Worm (Caenorhabditis elegans) whole organism, midembryonic: ENCODE data around the gene abu-8.

Experiments
- T22C8.4 ChIP-seq: fragments of 200-800 bp; sonication (Bioruptor generic); IDR thresholded peaks from 2 replicates; pipeline ENCODE4 v1.3.6; 2022; ENCODE audit warnings: missing genetic modification characterization, missing compliant biosample characterization
- cog-1 ChIP-seq: sonication (generic microtip); optimal IDR thresholded peaks from 2 replicates; lab custom pipeline; 2016; ENCODE audit warnings: missing genetic modification characterization, missing compliant biosample characterization
- flt-1 ChIP-seq: fragments of 200-800 bp; sonication (Bioruptor generic); IDR thresholded peaks from 2 replicates; pipeline ENCODE4 v1.3.6; 2022; ENCODE audit warnings: missing genetic modification characterization, missing compliant biosample characterization
- klf-2 ChIP-seq: fragments of 200-800 bp; sonication (Bioruptor generic); conservative IDR thresholded peaks from 2 replicates; pipeline ENCODE4 v1.3.6; 2022; ENCODE audit warnings: missing genetic modification reagents, missing genetic modification characterization, missing compliant biosample characterization
- med-1 ChIP-seq: sonication (generic microtip); optimal IDR thresholded peaks from 2 replicates; lab custom pipeline; 2017; ENCODE audit warnings: missing genetic modification characterization, mild to moderate bottlenecking, missing compliant biosample characterization, antibody characterized with exemption, missing genetic modification reagents; ENCODE audit not compliant: insufficient read depth
- ref-1 ChIP-seq: fragments of 200-800 bp; sonication (Bioruptor generic); conservative IDR thresholded peaks from 2 replicates; pipeline ENCODE4 v1.3.6; 2022; ENCODE audit warnings: missing genetic modification reagents, missing genetic modification characterization, missing compliant biosample characterization
- tab-1 ChIP-seq: fragments of 200-800 bp; sonication (Bioruptor generic); IDR thresholded peaks from 2 replicates; pipeline ENCODE4 v1.3.6; 2022; ENCODE audit warnings: missing genetic modification characterization, missing compliant biosample characterization
- ztf-23 ChIP-seq: fragments of 200-800 bp; sonication (Bioruptor generic); IDR thresholded peaks from 2 replicates; pipeline ENCODE4 v1.3.6; 2022; ENCODE audit warnings: missing genetic modification reagents, missing genetic modification characterization, missing compliant biosample characterization
- ztf-29 ChIP-seq: fragments of 200-800 bp; sonication (Bioruptor generic); IDR thresholded peaks from 2 replicates; pipeline ENCODE4 v1.3.6; 2022; ENCODE audit warnings: missing genetic modification reagents, missing genetic modification characterization, missing compliant biosample characterization

The abu-8 gene

ce11 chrV:5169586-5169985 is 24.8 kb downstream of the abu-8 start, which contains the start of gene srt-64:
TSS of gene srt-64 (minus strand) at chrV:5169686.
- TF ChIP-seq tab-1 = no peak
- TF ChIP-seq ztf-29 (GFP tag; lab: Robert Waterston, UW) = no peak
- no peak for TF ChIP-seq ztf-23 (GFP tag; lab: Robert Waterston, UW)

- no peak for TF ChIP-seq klf-2 (GFP tag; lab: Robert Waterston, UW)
- no peak for TF ChIP-seq ztf-23 (GFP tag; lab: Robert Waterston, UW)
- no peak for TF ChIP-seq cog-1 (tag; lab: Kevin White, UChicago)
- no peak for TF ChIP-seq tab-1
- no peak for TF ChIP-seq med-1
- TF ChIP-seq ref-1 (GFP tag; lab: Robert Waterston, UW) = no peak
- TF ChIP-seq flt-1 = no peak
- no peak for TF ChIP-seq T22C8.4 (GFP tag; lab: Robert Waterston, UW)
- no peak for TF ChIP-seq ztf-29 (GFP tag; lab: Robert Waterston, UW)
These were observed 29.0 kb downstream of the abu-8 start, which contains the start of gene srw-140 for ce11 chrV:5165426-5165825. TSS of gene srw-140 (plus strand) at chrV:5165726.

- no peak for TF ChIP-seq T22C8.4 (GFP tag; lab: Robert Waterston, UW)
- TF ChIP-seq klf-2 (GFP tag; lab: Robert Waterston, UW) = no peak
- no peak for TF ChIP-seq ztf-23 (GFP tag; lab: Robert Waterston, UW)
- TF ChIP-seq ztf-29 (GFP tag; lab: Robert Waterston, UW) = no peak
- no peak for TF ChIP-seq cog-1 (tag; lab: Kevin White, UChicago)
- TF ChIP-seq med-1 = no peak
- TF ChIP-seq tab-1 = no peak
- no peak for TF ChIP-seq ref-1 (GFP tag; lab: Robert Waterston, UW)
- TF ChIP-seq flt-1 = no peak
These were observed 29.7 kb downstream of the abu-8 start, which contains the start of gene abu-7 for ce11 chrV:5164682-5165081. TSS of gene abu-7 (minus strand) at chrV:5164782.

- TF ChIP-seq ztf-23 (GFP tag; lab: Robert Waterston, UW) (no peak), tab-1 (no peak), T22C8.4 (GFP tag; lab: Robert Waterston, UW) (no peak), ref-1 (GFP tag; lab: Robert Waterston, UW) (no peak), med-1 (no peak), flt-1 (no peak), cog-1 (tag; lab: Kevin White, UChicago) (no peak), ztf-29 (GFP tag; lab: Robert Waterston, UW) (no peak), klf-2 (GFP tag; lab: Robert Waterston, UW) (no peak)
These were observed 32.6 kb downstream of the abu-8 start, which contains the start of gene abu-6 for ce11 chrV:5161792-5162191. TSS of gene abu-6 (minus strand) at chrV:5161892.

- TF ChIP-seq ztf-23 (GFP tag; lab: Robert Waterston, UW) (no peak), cog-1 (tag; lab: Kevin White, UChicago) (no peak), ztf-29 (GFP tag; lab: Robert Waterston, UW) (no peak), klf-2 (GFP tag; lab: Robert Waterston, UW) (no peak), flt-1 (no peak), ref-1 (GFP tag; lab: Robert Waterston, UW) (no peak)
These were observed 36.1 kb downstream of the abu-8 start, which contains the start of gene abu-15 for ce11 chrV:5158302-5158701. TSS of gene abu-15 (plus strand) at chrV:5158602.

ce11 chrV:5157660-5158059 is 36.7 kb downstream of the abu-8 start, which contains the start of gene srx-39:
TSS of gene srx-39 (minus strand) at chrV:5157760.
- TF ChIP-seq T22C8.4 (GFP tag; lab: Robert Waterston, UW) (no peak), ref-1 (GFP tag; lab: Robert Waterston, UW) (no peak), flt-1 (no peak), ztf-29 (GFP tag; lab: Robert Waterston, UW) (no peak), cog-1 (tag; lab: Kevin White, UChicago) (no peak), tab-1 (no peak), ztf-23 (GFP tag; lab: Robert Waterston, UW) (no peak), klf-2 (GFP tag; lab: Robert Waterston, UW) (no peak), med-1 (no peak)

- no peak for TF ChIP-seq ztf-29 (GFP tag; lab: Robert Waterston, UW)
- no peak for TF ChIP-seq flt-1
- TF ChIP-seq med-1 = no peak
- TF ChIP-seq cog-1 (tag; lab: Kevin White, UChicago) = no peak
- no peak for TF ChIP-seq tab-1
- no peak for TF ChIP-seq ztf-23 (GFP tag; lab: Robert Waterston, UW)
- TF ChIP-seq ref-1 (GFP tag; lab: Robert Waterston, UW) = no peak
- TF ChIP-seq klf-2 (GFP tag; lab: Robert Waterston, UW) = no peak
- TF ChIP-seq T22C8.4 (GFP tag; lab: Robert Waterston, UW) = no peak
These were observed 38.9 kb downstream of the abu-8 start, which contains the start of gene srx-38 for ce11 chrV:5155516-5155915. TSS of gene srx-38 (minus strand) at chrV:5155616.

ce11 chrV:5150880-5151279 is 43.5 kb downstream of the abu-8 start, which contains the start of gene srh-130:
TSS of gene srh-130 (plus strand) at chrV:5151180.
- TF ChIP-seq med-1 = no peak
- TF ChIP-seq T22C8.4 (GFP tag; lab: Robert Waterston, UW) = no peak
- TF ChIP-seq cog-1 (tag; lab: Kevin White, UChicago) = no peak
- no peak for TF ChIP-seq ztf-23 (GFP tag; lab: Robert Waterston, UW)
- TF ChIP-seq flt-1 = no peak
- TF ChIP-seq ref-1 (GFP tag; lab: Robert Waterston, UW) = no peak
- no peak for TF ChIP-seq ztf-29 (GFP tag; lab: Robert Waterston, UW)

- TF ChIP-seq T22C8.4 (GFP tag; lab: Robert Waterston, UW) = no peak
- TF ChIP-seq ztf-23 (GFP tag; lab: Robert Waterston, UW) = no peak
- no peak for TF ChIP-seq klf-2 (GFP tag; lab: Robert Waterston, UW)
- no peak for TF ChIP-seq tab-1
- no peak for TF ChIP-seq cog-1 (tag; lab: Kevin White, UChicago)
- TF ChIP-seq ref-1 (GFP tag; lab: Robert Waterston, UW) = no peak
- no peak for TF ChIP-seq ztf-29 (GFP tag; lab: Robert Waterston, UW)
- TF ChIP-seq flt-1 = no peak
- no peak for TF ChIP-seq med-1
These were observed 48.0 kb downstream of the abu-8 start, which contains the start of gene F14F9.6 for ce11 chrV:5146394-5146793. TSS of gene F14F9.6 (minus strand) at chrV:5146494.

- TF ChIP-seq cog-1 (tag; lab: Kevin White, UChicago) (no peak), ztf-23 (GFP tag; lab: Robert Waterston, UW) (no peak), T22C8.4 (GFP tag; lab: Robert Waterston, UW) (no peak), ref-1 (GFP tag; lab: Robert Waterston, UW) (no peak), ztf-29 (GFP tag; lab: Robert Waterston, UW) (no peak), tab-1 (no peak), klf-2 (GFP tag; lab: Robert Waterston, UW) (no peak), flt-1 (no peak), med-1 (no peak)
These were observed 49.9 kb downstream of the abu-8 start, which contains the start of gene F14F9.2 for ce11 chrV:5144541-5144940. TSS of gene F14F9.2 (plus strand) at chrV:5144841.
